Worm (Caenorhabditis elegans) whole organism, mixed stage, embryonic: ENCODE measurements around the gene Y51H4A.6.

Experiments
- blmp-1 ChIP-seq: fragments of 150-350 bp; optimal IDR thresholded peaks from 2 replicates; lab custom pipeline; 2014; ENCODE audit warnings: missing biosample characterization, missing genetic modification characterization
- elt-3 ChIP-seq: fragments of 150-350 bp; optimal IDR thresholded peaks from 2 replicates; lab custom pipeline; 2014; ENCODE audit warnings: missing biosample characterization, missing genetic modification characterization
- flh-1 ChIP-seq: fragments of 200-800 bp; sonication (Bioruptor generic); optimal IDR thresholded peaks from 2 replicates; lab custom pipeline; 2018; ENCODE audit warnings: mild to moderate bottlenecking, missing genetic modification characterization, moderate library complexity, missing compliant biosample characterization
- mep-1 ChIP-seq: fragments of 150-350 bp; optimal IDR thresholded peaks from 2 replicates; lab custom pipeline; 2017; ENCODE audit warnings: missing biosample characterization, missing genetic modification reagents, missing genetic modification characterization, inconsistent platforms
- nhr-12 ChIP-seq: fragments of 150-350 bp; optimal IDR thresholded peaks from 2 replicates; lab custom pipeline; 2014; ENCODE audit warnings: missing biosample characterization, missing genetic modification characterization
- nhr-28 ChIP-seq: fragments of 150-350 bp; optimal IDR thresholded peaks from 2 replicates; lab custom pipeline; 2014; ENCODE audit warnings: missing biosample characterization, missing genetic modification characterization
- unc-39 ChIP-seq: fragments of 150-350 bp; optimal IDR thresholded peaks from 2 replicates; lab custom pipeline; 2014; ENCODE audit warnings: missing biosample characterization, missing genetic modification characterization

DNA sequence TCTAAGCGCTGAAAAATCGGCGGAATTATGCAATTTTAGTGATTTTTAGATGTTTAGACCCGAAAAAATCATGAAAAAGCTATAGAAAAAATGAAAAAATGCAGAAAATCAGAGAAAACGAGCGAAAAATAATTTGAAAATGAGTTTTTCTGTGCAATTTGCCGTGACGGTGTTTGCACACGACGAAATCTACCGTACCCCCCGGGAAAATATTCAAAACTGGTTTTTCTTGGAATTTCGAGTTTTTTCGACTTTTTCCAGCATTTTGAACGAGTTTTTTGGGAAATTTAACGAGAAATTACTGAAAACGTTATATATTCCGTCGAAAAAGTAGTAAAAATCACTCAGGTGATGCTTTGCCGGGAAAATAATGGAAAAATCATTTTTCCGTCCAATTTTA lies 31.1 kb upstream of the Y51H4A.6 start:
- TF ChIP-seq blmp-1 (no peak), nhr-28 (tag; lab: Kevin White, UChicago) (no peak), elt-3 (no peak), nhr-12 (tag; lab: Kevin White, UChicago) (no peak), mep-1 (tag; lab: Kevin White, UChicago) (no peak), unc-39 (tag; lab: Kevin White, UChicago) (no peak), flh-1 (GFP tag; lab: Kevin White, UChicago) (no peak)
